Fruit fly (Drosophila melanogaster) whole organism, adult: ENCODE data around the gene Mvd.
A peak's percentile ranks its signal among the peaks of the same experiment; 100 is the strongest.

ENCODE experiments used
- CG11617 ChIP-seq: fragments of 200-800 bp; sonication (Bioruptor generic); optimal IDR thresholded peaks from 2 replicates; lab custom pipeline; 2017; ENCODE audit warnings: mild to moderate bottlenecking, missing biosample characterization, missing genetic modification reagents, missing genetic modification characterization
- CG12768 ChIP-seq: fragments of 200-800 bp; sonication (Bioruptor generic); optimal IDR thresholded peaks from 2 replicates; lab custom pipeline; 2017; ENCODE audit warnings: missing biosample characterization, missing genetic modification characterization, mild to moderate bottlenecking, moderate library complexity, missing genetic modification reagents
- CG14711 ChIP-seq: fragments of 200-800 bp; sonication (Bioruptor generic); optimal IDR thresholded peaks from 2 replicates; lab custom pipeline; 2018; ENCODE audit warnings: missing biosample characterization, mild to moderate bottlenecking, missing genetic modification characterization, moderate library complexity
- CG1620 ChIP-seq: fragments of 200-800 bp; sonication (Bioruptor generic); optimal IDR thresholded peaks from 2 replicates; lab custom pipeline; 2016; ENCODE audit warnings: missing biosample characterization, missing genetic modification characterization
- CG33017 ChIP-seq: fragments of 200-800 bp; sonication (Bioruptor generic); optimal IDR thresholded peaks from 2 replicates; lab custom pipeline; 2018; ENCODE audit warnings: missing biosample characterization, mild to moderate bottlenecking, missing genetic modification characterization, moderate library complexity
- CG5204 ChIP-seq: fragments of 200-800 bp; sonication (Bioruptor generic); optimal IDR thresholded peaks from 2 replicates; lab custom pipeline; 2016; ENCODE audit warnings: missing biosample characterization, missing genetic modification characterization
- CG7045 ChIP-seq: fragments of 200-800 bp; sonication (Bioruptor generic); optimal IDR thresholded peaks from 2 replicates; lab custom pipeline; 2017; ENCODE audit warnings: missing biosample characterization, mild to moderate bottlenecking, missing genetic modification characterization
- CG7101 ChIP-seq: fragments of 200-800 bp; sonication (Bioruptor generic); optimal IDR thresholded peaks from 2 replicates; lab custom pipeline; 2018; ENCODE audit warnings: missing biosample characterization, mild to moderate bottlenecking, missing genetic modification characterization, moderate library complexity
- Clk ChIP-seq: fragments of 200-800 bp; sonication (Bioruptor generic); optimal IDR thresholded peaks from 2 replicates; lab custom pipeline; 2017; ENCODE audit warnings: missing biosample characterization, missing genetic modification characterization
- Crg-1 ChIP-seq: fragments of 200-800 bp; sonication (Bioruptor generic); optimal IDR thresholded peaks from 2 replicates; lab custom pipeline; 2016; ENCODE audit warnings: missing biosample characterization, missing genetic modification characterization
- Hr96 ChIP-seq: fragments of 200-800 bp; sonication (Bioruptor generic); optimal IDR thresholded peaks from 2 replicates; lab custom pipeline; 2016; ENCODE audit warnings: missing biosample characterization, missing genetic modification characterization
- Mnt ChIP-seq: fragments of 200-800 bp; sonication (Bioruptor generic); optimal IDR thresholded peaks from 2 replicates; lab custom pipeline; 2016; ENCODE audit warnings: missing biosample characterization, mild to moderate bottlenecking, missing genetic modification characterization
- bab1 ChIP-seq: fragments of 200-800 bp; sonication (Bioruptor generic); optimal IDR thresholded peaks from 3 replicates; lab custom pipeline; 2019; ENCODE audit warnings: missing biosample characterization, mild to moderate bottlenecking, missing genetic modification characterization, moderate library complexity
- cic ChIP-seq: fragments of 200-800 bp; sonication (Bioruptor generic); optimal IDR thresholded peaks from 2 replicates; lab custom pipeline; 2017; ENCODE audit warnings: missing biosample characterization, mild to moderate bottlenecking, missing genetic modification characterization, moderate library complexity
- cnc ChIP-seq, 2 experiments: fragments of >200 bp; optimal IDR thresholded peaks; 2 replicates each; lab custom pipeline; 2017
- kay ChIP-seq: fragments of 200-800 bp; sonication (Bioruptor generic); peaks from one replicate; lab custom pipeline; 2016; ENCODE audit warnings: missing biosample characterization, missing genetic modification characterization, borderline replicate concordance
- ovo ChIP-seq: fragments of 200-800 bp; sonication (Bioruptor generic); optimal IDR thresholded peaks from 2 replicates; lab custom pipeline; 2016; ENCODE audit warnings: missing biosample characterization, missing genetic modification characterization
- pad ChIP-seq: fragments of 200-800 bp; sonication (Bioruptor generic); optimal IDR thresholded peaks from 3 replicates; lab custom pipeline; 2017; ENCODE audit warnings: missing biosample characterization, missing genetic modification characterization, mild to moderate bottlenecking, moderate library complexity, missing genetic modification reagents
- tj ChIP-seq: fragments of 200-800 bp; sonication (Bioruptor generic); optimal IDR thresholded peaks from 3 replicates; lab custom pipeline; 2017; ENCODE audit warnings: missing biosample characterization, mild to moderate bottlenecking, missing genetic modification characterization, moderate library complexity
- toe ChIP-seq: fragments of 200-800 bp; sonication (Bioruptor generic); optimal IDR thresholded peaks from 2 replicates; lab custom pipeline; 2016; ENCODE audit warnings: missing biosample characterization, missing genetic modification characterization

Gene Mvd

dm6 chrX:15710751-15711179, 38.2 kb upstream of the Mvd start:
- TF ChIP-seq CG33017 (tag; lab: Kevin White, UChicago), result no peak
- TF ChIP-seq CG11617 (GFP tag; lab: Kevin White, UChicago), result no peak
- peak; percentile 14 for TF ChIP-seq Mnt
- TF ChIP-seq Clk (GFP tag; lab: Kevin White, UChicago), result no peak

dm6 chrX:15712409-15712808, 36.6 kb upstream of the Mvd start, which contains the start of gene HUWE1:
Gene HUWE1, plus strand, starts transcription at chrX:15712628.
- TF ChIP-seq CG33017 (tag; lab: Kevin White, UChicago) (no peak), CG1620 (peak; percentile 48), CG11617 (GFP tag; lab: Kevin White, UChicago) (peak; percentile 60), Mnt (peak; percentile 73), tj (GFP tag; lab: Kevin White, UChicago) (peak; percentile 13), pad (GFP tag; lab: Kevin White, UChicago) (peak; percentile 36), CG7101 (tag; lab: Kevin White, UChicago) (peak; percentile 63), ovo (GFP tag; lab: Kevin White, UChicago) (no peak), CG14711 (tag; lab: Kevin White, UChicago) (peak; percentile 22), bab1 (GFP tag; lab: Kevin White, UChicago) (peak; percentile 59)

- TF ChIP-seq toe (GFP tag; lab: Kevin White, UChicago), result no peak
- no peak for TF ChIP-seq tj (GFP tag; lab: Kevin White, UChicago)
- TF ChIP-seq cic (GFP tag; lab: Kevin White, UChicago), result no peak
- peak; percentile 57 for TF ChIP-seq bab1 (GFP tag; lab: Kevin White, UChicago)
Measured at dm6 chrX:15731968-15732367, 17.0 kb upstream of the Mvd start, which contains the start of gene CG8191. Gene CG8191, plus strand, starts transcription at chrX:15732178.

- TF ChIP-seq Mnt, result peak; percentile 73
- TF ChIP-seq CG33017 (tag; lab: Kevin White, UChicago), result no peak
- no peak for TF ChIP-seq cnc (optimal IDR thresholded peaks at IDR 0.05; lab: Kevin White, UChicago)
- TF ChIP-seq CG11617 (GFP tag; lab: Kevin White, UChicago), result no peak
- TF ChIP-seq CG7101 (tag; lab: Kevin White, UChicago), result peak; percentile 42
- TF ChIP-seq kay, result no peak
Measured at dm6 chrX:15733192-15733892, 15.6 kb upstream of the Mvd start.

- peak; percentile 57 for TF ChIP-seq pad (GFP tag; lab: Kevin White, UChicago)
- peak; percentile 77 for TF ChIP-seq Crg-1 (GFP tag; lab: Kevin White, UChicago)
- no peak for TF ChIP-seq kay
- no peak for TF ChIP-seq CG5204 (GFP tag; lab: Kevin White, UChicago)
- peak; percentile 71 for TF ChIP-seq CG11617 (GFP tag; lab: Kevin White, UChicago)
- TF ChIP-seq Hr96 (GFP tag; lab: Kevin White, UChicago), result no peak
- TF ChIP-seq Clk (GFP tag; lab: Kevin White, UChicago), result no peak
- peak; percentile 26 for TF ChIP-seq CG33017 (tag; lab: Kevin White, UChicago)
- TF ChIP-seq CG1620, result peak; percentile 90
- TF ChIP-seq CG7045 (GFP tag; lab: Kevin White, UChicago), result peak; percentile 41
- TF ChIP-seq CG12768 (GFP tag; lab: Kevin White, UChicago), result peak; percentile 38
- peak; percentile 69 for TF ChIP-seq CG7101 (tag; lab: Kevin White, UChicago)
- TF ChIP-seq CG14711 (tag; lab: Kevin White, UChicago), result peak; percentile 53
- peak; percentile 51 for TF ChIP-seq tj (GFP tag; lab: Kevin White, UChicago)
- no peak for TF ChIP-seq cnc (optimal IDR thresholded peaks at IDR 0.05; lab: Kevin White, UChicago)
- TF ChIP-seq Mnt, result peak; percentile 87
- TF ChIP-seq bab1 (GFP tag; lab: Kevin White, UChicago), result peak; percentile 65
- peak; percentile 44 for TF ChIP-seq ovo (GFP tag; lab: Kevin White, UChicago)
- TF ChIP-seq toe (GFP tag; lab: Kevin White, UChicago), result peak; percentile 87
- no peak for TF ChIP-seq cic (GFP tag; lab: Kevin White, UChicago)
Measured at dm6 chrX:15733995-15734394, 15.0 kb upstream of the Mvd start, which contains the start of the genes CG12379 and MagR. Gene CG12379, minus strand, starts transcription at chrX:15733996. Gene MagR, plus strand, starts transcription at chrX:15734270.

- no peak for TF ChIP-seq CG5204 (GFP tag; lab: Kevin White, UChicago)
- TF ChIP-seq CG12768 (GFP tag; lab: Kevin White, UChicago), result no peak
- TF ChIP-seq pad (GFP tag; lab: Kevin White, UChicago), result no peak
- no peak for TF ChIP-seq ovo (GFP tag; lab: Kevin White, UChicago)
- no peak for TF ChIP-seq cnc (optimal IDR thresholded peaks at IDR 0.05; lab: Kevin White, UChicago)
- no peak for TF ChIP-seq CG1620
- TF ChIP-seq CG14711 (tag; lab: Kevin White, UChicago), result no peak
- no peak for TF ChIP-seq kay
- no peak for TF ChIP-seq bab1 (GFP tag; lab: Kevin White, UChicago)
- no peak for TF ChIP-seq cic (GFP tag; lab: Kevin White, UChicago)
- TF ChIP-seq CG11617 (GFP tag; lab: Kevin White, UChicago), result no peak
Measured at dm6 chrX:15737110-15737509, 11.9 kb upstream of the Mvd start, which contains the start of gene Arp6. Gene Arp6, minus strand, starts transcription at chrX:15737120.
